Worm (Caenorhabditis elegans) whole organism, L4/young adult: ENCODE data around the gene EGAP9.4.
"Not testable (repeated sequence)": the region's sequence is repeated elsewhere in the genome, so short reads cannot be mapped to it uniquely, and the experiment has no call there.

ENCODE experiments used
- W03F9.2 ChIP-seq: fragments of 150-350 bp; optimal IDR thresholded peaks from 2 replicates; lab custom pipeline; 2014; ENCODE audit warnings: missing biosample characterization, missing genetic modification characterization
- dao-5 ChIP-seq: sonication (generic microtip); optimal IDR thresholded peaks from 2 replicates; lab custom pipeline; 2016; ENCODE audit warnings: missing genotype, missing genetic modification characterization, moderate library complexity, missing compliant biosample characterization
- him-1 ChIP-seq: sonication (generic microtip); optimal IDR thresholded peaks from 2 replicates; lab custom pipeline; 2016; ENCODE audit warnings: missing genotype, missing genetic modification reagents, missing genetic modification characterization, missing compliant biosample characterization

ce11 chrV:6581762-6582161, 5.1 kb downstream of the EGAP9.4 start, which contains the start of gene ZK1055.4:
- not testable (repeated sequence) for TF ChIP-seq him-1; W03F9.2; dao-5 (tag; lab: Kevin White, UChicago)
